Fruit fly (Drosophila melanogaster) whole organism, pupa: ENCODE data around the gene mei-217.

Experiments used
- CG14655 ChIP-seq: fragments of 200-800 bp; sonication (Bioruptor generic); optimal IDR thresholded peaks from 3 replicates; lab custom pipeline; 2017; ENCODE audit warnings: mild to moderate bottlenecking, missing biosample characterization, missing genetic modification reagents, missing genetic modification characterization
- CG15710 ChIP-seq: fragments of 200-800 bp; sonication (Bioruptor generic); optimal IDR thresholded peaks from 2 replicates; lab custom pipeline; 2018; ENCODE audit warnings: missing biosample characterization, mild to moderate bottlenecking, missing genetic modification characterization, moderate library complexity
- CG17806 ChIP-seq: fragments of 200-800 bp; sonication (Bioruptor generic); optimal IDR thresholded peaks from 2 replicates; lab custom pipeline; 2018; ENCODE audit warnings: missing biosample characterization, mild to moderate bottlenecking, missing genetic modification characterization, moderate library complexity
- CG34367 ChIP-seq: fragments of 200-800 bp; sonication (Bioruptor generic); optimal IDR thresholded peaks from 2 replicates; lab custom pipeline; 2018; ENCODE audit warnings: missing biosample characterization, mild to moderate bottlenecking, missing genetic modification characterization
- CG4496 ChIP-seq: fragments of 200-800 bp; sonication (Bioruptor generic); IDR thresholded peaks from 3 replicates; pipeline ENCODE4 v1.3.6; 2022; ENCODE audit warnings: missing biosample characterization, missing genetic modification characterization
- CG8159 ChIP-seq: fragments of 200-800 bp; sonication (Bioruptor generic); optimal IDR thresholded peaks from 3 replicates; lab custom pipeline; 2018; ENCODE audit warnings: missing biosample characterization, mild to moderate bottlenecking, missing genetic modification characterization, moderate library complexity
- CG8301 ChIP-seq: fragments of 200-800 bp; sonication (Bioruptor generic); optimal IDR thresholded peaks from 2 replicates; lab custom pipeline; 2018; ENCODE audit warnings: missing biosample characterization, mild to moderate bottlenecking, missing genetic modification characterization
- CG9948 ChIP-seq: fragments of 200-800 bp; sonication (Bioruptor generic); optimal IDR thresholded peaks from 2 replicates; lab custom pipeline; 2018; ENCODE audit warnings: missing biosample characterization, mild to moderate bottlenecking, missing genetic modification characterization, moderate library complexity
- D1 ChIP-seq: fragments of 200-800 bp; sonication (Bioruptor generic); optimal IDR thresholded peaks from 2 replicates; lab custom pipeline; 2018; ENCODE audit warnings: missing biosample characterization, mild to moderate bottlenecking, missing genetic modification characterization, moderate library complexity
- EcR ChIP-seq: fragments of 200-800 bp; sonication (Bioruptor generic); optimal IDR thresholded peaks from 3 replicates; lab custom pipeline; 2019; ENCODE audit warnings: missing biosample characterization, missing genetic modification characterization, mild to moderate bottlenecking, moderate library complexity, missing genetic modification reagents
- Ets98B ChIP-seq: fragments of 200-800 bp; sonication (Bioruptor generic); IDR thresholded peaks from 2 replicates; pipeline ENCODE4 v1.3.6; 2022; ENCODE audit warnings: missing biosample characterization, missing genetic modification characterization
- Pif1B ChIP-seq: fragments of 200-800 bp; sonication (Bioruptor generic); optimal IDR thresholded peaks from 3 replicates; lab custom pipeline; 2016; ENCODE audit warnings: missing biosample characterization, missing genetic modification characterization
- gl ChIP-seq: fragments of 200-800 bp; sonication (Bioruptor generic); optimal IDR thresholded peaks from 2 replicates; lab custom pipeline; 2018; ENCODE audit warnings: missing biosample characterization, mild to moderate bottlenecking, missing genetic modification characterization

- TF ChIP-seq EcR (no peak), CG14655 (no peak), CG8159 (tag; lab: Kevin White, UChicago) (no peak), CG8301 (no peak), CG9948 (tag; lab: Kevin White, UChicago) (no peak), CG17806 (tag; lab: Kevin White, UChicago) (no peak), Pif1B (GFP tag; lab: Kevin White, UChicago) (no peak), CG15710 (no peak), Ets98B (GFP tag; lab: Robert Waterston, UW) (no peak), D1 (tag; lab: Kevin White, UChicago) (no peak), CG34367 (no peak), CG4496 (GFP tag; lab: Robert Waterston, UW) (no peak), gl (tag; lab: Kevin White, UChicago) (no peak)
Measured at dm6 chrX:17087575-17087974, 55.2 kb downstream of the mei-217 start, which contains the start of gene CG8945.
